Worm (Caenorhabditis elegans) whole organism, dauer: ENCODE measurements around the gene C14B1.3.

Source experiments
- unc-62 ChIP-seq: sonication (generic microtip); optimal IDR thresholded peaks from 2 replicates; lab custom pipeline; 2017; ENCODE audit warnings: missing biosample characterization, missing genetic modification reagents, missing genetic modification characterization

The C14B1.3 gene

ce11 chrIII:3703397-3703796 is at the start of gene C14B1.3:
TSS of gene C14B1.3 (plus strand) at chrIII:3703564.
- no peak for TF ChIP-seq unc-62 (GFP tag; lab: Kevin White, UChicago)

ce11 chrIII:3657479-3657878 is 45.9 kb upstream of the C14B1.3 start, which contains the start of gene C46F11.5:
TSS of gene C46F11.5 (minus strand) at chrIII:3657606.
- no peak for TF ChIP-seq unc-62 (GFP tag; lab: Kevin White, UChicago)

ce11 chrIII:3664224-3664623 is 39.1 kb upstream of the C14B1.3 start, which contains the start of gene C46F11.4:
TSS of gene C46F11.4 (minus strand) at chrIII:3664304.
- TF ChIP-seq unc-62 (GFP tag; lab: Kevin White, UChicago): no peak

ce11 chrIII:3670336-3670735 is 33.0 kb upstream of the C14B1.3 start, which contains the start of gene C46F11.6:
TSS of gene C46F11.6 (minus strand) at chrIII:3670436.
- no peak for TF ChIP-seq unc-62 (GFP tag; lab: Kevin White, UChicago)

- no peak for TF ChIP-seq unc-62 (GFP tag; lab: Kevin White, UChicago)
These were observed 32.4 kb upstream of the C14B1.3 start for ce11 chrIII:3670984-3671383.

ce11 chrIII:3672839-3673238 is 30.5 kb upstream of the C14B1.3 start:
- TF ChIP-seq unc-62 (GFP tag; lab: Kevin White, UChicago): no peak

- no peak for TF ChIP-seq unc-62 (GFP tag; lab: Kevin White, UChicago)
These were observed 29.2 kb upstream of the C14B1.3 start for ce11 chrIII:3674149-3674548.

- TF ChIP-seq unc-62 (GFP tag; lab: Kevin White, UChicago): no peak
These were observed 27.9 kb upstream of the C14B1.3 start for ce11 chrIII:3675480-3675879.

ce11 chrIII:3677378-3677777 is 26.0 kb upstream of the C14B1.3 start:
- no peak for TF ChIP-seq unc-62 (GFP tag; lab: Kevin White, UChicago)

ce11 chrIII:3679083-3679482 is 24.3 kb upstream of the C14B1.3 start:
- no peak for TF ChIP-seq unc-62 (GFP tag; lab: Kevin White, UChicago)

- no peak for TF ChIP-seq unc-62 (GFP tag; lab: Kevin White, UChicago)
These were observed 21.9 kb upstream of the C14B1.3 start for ce11 chrIII:3681351-3681938.

ce11 chrIII:3682869-3683403 is 20.4 kb upstream of the C14B1.3 start:
- no peak for TF ChIP-seq unc-62 (GFP tag; lab: Kevin White, UChicago)

- no peak for TF ChIP-seq unc-62 (GFP tag; lab: Kevin White, UChicago)
These were observed 10.8 kb upstream of the C14B1.3 start for ce11 chrIII:3692516-3692915.

ce11 chrIII:3694572-3694971 is 8.8 kb upstream of the C14B1.3 start, which contains the start of gene npr-15:
TSS of gene npr-15 (minus strand) at chrIII:3694672.
- TF ChIP-seq unc-62 (GFP tag; lab: Kevin White, UChicago): no peak

- no peak for TF ChIP-seq unc-62 (GFP tag; lab: Kevin White, UChicago)
These were observed 5.0 kb upstream of the C14B1.3 start for ce11 chrIII:3698366-3698765.

- no peak for TF ChIP-seq unc-62 (GFP tag; lab: Kevin White, UChicago)
These were observed 4.1 kb upstream of the C14B1.3 start, which contains the start of gene cyn-9 for ce11 chrIII:3699275-3699674. TSS of gene cyn-9 (minus strand) at chrIII:3699640.
